Worm (Caenorhabditis elegans): Measurements from ENCODE around the gene R09F10.1.
A peak's percentile ranks its signal among the peaks of the same experiment; 100 is the strongest.

Gene R09F10.1

DNA sequence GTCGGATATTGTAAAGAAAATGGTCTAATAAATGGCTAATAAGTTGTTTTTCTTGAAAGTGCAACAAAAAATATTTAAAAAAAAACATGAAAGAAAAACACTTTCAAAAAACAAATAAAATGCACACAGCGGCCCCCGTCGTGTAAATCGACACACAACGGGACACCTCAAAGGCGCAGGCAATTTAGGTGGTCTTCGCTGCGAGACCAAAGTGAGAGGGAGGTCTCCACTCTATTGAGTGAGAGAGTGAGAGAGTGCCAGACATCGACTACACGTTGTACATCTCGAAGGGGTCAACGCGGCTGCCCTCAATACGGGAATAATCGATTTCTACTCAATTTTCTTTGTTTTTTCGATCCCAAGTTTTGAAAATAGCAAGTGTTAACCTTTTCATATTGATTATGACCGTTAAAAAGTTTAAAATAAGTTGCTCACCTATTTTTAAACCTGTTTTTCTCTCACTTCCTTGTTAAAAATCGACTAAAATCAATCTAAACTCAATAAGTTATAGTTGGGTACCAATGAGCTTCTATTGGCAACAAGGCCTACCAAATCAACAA lies 36.6 kb upstream of the R09F10.1 start, which contains the start of gene sec-16A.2 (continued):
- TF ChIP-seq F16B12.6 (tag; optimal IDR thresholded peaks at IDR 0.05) (no peak), lin-13 (GFP tag; optimal IDR thresholded peaks at IDR 0.05) (peak; percentile 61), ama-1 (optimal IDR thresholded peaks at IDR 0.05) (no peak)

DNA sequence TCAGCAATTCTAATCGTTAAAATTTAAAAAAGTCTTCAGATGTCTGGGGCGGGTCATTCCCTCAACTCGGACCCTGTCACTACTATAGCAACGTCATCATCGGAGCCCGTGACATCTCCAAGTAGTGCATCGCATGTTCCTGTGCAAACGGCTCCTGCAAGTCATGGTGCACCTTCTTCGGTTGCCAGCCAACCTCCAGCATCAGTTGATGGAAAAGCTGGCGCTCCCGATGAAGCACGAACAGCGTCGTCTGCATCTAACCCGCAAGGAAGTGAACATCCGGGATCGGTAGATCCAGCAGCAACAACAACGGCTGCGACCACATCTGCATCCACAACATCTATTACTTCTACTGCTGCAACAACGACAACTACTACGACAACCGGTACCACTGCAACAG lies 28.8 kb upstream of the R09F10.1 start, which contains the start of gene R09F10.3:
Gene R09F10.3 (plus strand): TSS at position 40 of the 400 bp plus-strand sequence.
- TF ChIP-seq unc-62 (GFP tag; optimal IDR thresholded peaks at IDR 0.05) (no peak), xbp-1 (tag; optimal IDR thresholded peaks at IDR 0.05) (no peak), C04F5.9 (tag; optimal IDR thresholded peaks at IDR 0.05) (no peak), ceh-90 (tag; optimal IDR thresholded peaks at IDR 0.05) (no peak), nhr-84 (tag; optimal IDR thresholded peaks at IDR 0.05) (no peak), aha-1 (tag; optimal IDR thresholded peaks at IDR 0.05) (no peak), ceh-82 (tag; optimal IDR thresholded peaks at IDR 0.05) (no peak), C16A3.4 (tag; optimal IDR thresholded peaks at IDR 0.05) (no peak)

DNA sequence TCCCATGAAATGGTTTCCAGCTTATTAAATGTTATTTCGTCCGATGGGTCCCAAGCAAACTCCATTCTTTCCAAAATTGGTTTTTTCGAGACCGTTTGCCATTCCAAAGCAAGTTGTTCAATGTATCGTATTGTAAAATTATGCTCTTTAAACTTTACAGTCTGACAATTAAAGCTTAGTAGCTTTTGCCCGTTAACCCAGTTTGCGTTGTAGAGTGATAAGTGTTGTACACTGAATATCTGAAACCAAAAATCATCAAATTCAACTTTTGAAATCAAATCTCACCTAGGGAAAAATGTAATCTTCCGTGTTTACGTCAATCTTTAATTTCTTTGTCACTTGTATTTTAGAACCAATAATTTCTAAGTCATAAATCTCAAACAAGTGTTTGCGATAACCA lies 26.1 kb upstream of the R09F10.1 start:
- TF ChIP-seq zip-4 (GFP tag; optimal IDR thresholded peaks at IDR 0.05) = no peak
- no peak for TF ChIP-seq nhr-84 (tag; optimal IDR thresholded peaks at IDR 0.05)
- TF ChIP-seq nhr-77 (tag; optimal IDR thresholded peaks at IDR 0.05) = no peak
- no peak for TF ChIP-seq pax-3 (tag; optimal IDR thresholded peaks at IDR 0.05)
- TF ChIP-seq ces-1 (GFP tag; optimal IDR thresholded peaks at IDR 0.05) = no peak
- TF ChIP-seq unc-62 (GFP tag; optimal IDR thresholded peaks at IDR 0.05) = no peak
- TF ChIP-seq aha-1 (tag; optimal IDR thresholded peaks at IDR 0.05) = no peak
- no peak for TF ChIP-seq mep-1 (tag; optimal IDR thresholded peaks at IDR 0.05)

DNA sequence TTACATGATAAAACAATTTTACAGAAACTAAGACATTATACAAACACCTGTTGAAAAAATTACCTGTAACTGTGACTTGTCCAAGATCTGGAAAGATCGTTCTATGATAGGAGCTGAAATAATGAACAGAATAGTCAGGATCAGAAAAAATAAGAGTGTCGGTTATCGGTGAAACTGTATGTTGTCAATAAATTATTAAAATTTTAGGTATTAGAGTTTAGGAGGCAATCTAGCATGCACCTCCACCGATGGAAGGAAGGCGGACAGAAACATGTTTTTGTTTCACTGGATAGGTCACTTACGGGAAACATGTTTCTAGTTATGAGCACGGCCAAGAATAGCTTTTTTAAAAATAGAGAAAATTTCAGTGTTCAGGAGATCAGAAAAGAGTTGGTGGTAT lies 23.8 kb upstream of the R09F10.1 start, which contains the start of gene ced-13:
Gene ced-13 (minus strand): TSS at position 101 of the 400 bp plus-strand sequence.
- no peak for TF ChIP-seq alr-1 (tag; optimal IDR thresholded peaks at IDR 0.05; ENCODE audit: borderline replicate concordance)
- TF ChIP-seq nhr-76 (tag; optimal IDR thresholded peaks at IDR 0.05) = no peak
- no peak for TF ChIP-seq nhr-71 (tag; optimal IDR thresholded peaks at IDR 0.05)
- no peak for TF ChIP-seq ces-1 (GFP tag; optimal IDR thresholded peaks at IDR 0.05)
- no peak for TF ChIP-seq lin-13 (GFP tag; optimal IDR thresholded peaks at IDR 0.05)
- no peak for TF ChIP-seq mep-1 (tag; optimal IDR thresholded peaks at IDR 0.05)
- no peak for TF ChIP-seq nhr-47 (tag; optimal IDR thresholded peaks at IDR 0.05)
- TF ChIP-seq fos-1 (tag; optimal IDR thresholded peaks at IDR 0.05) = no peak
- no peak for TF ChIP-seq nhr-20 (tag; optimal IDR thresholded peaks at IDR 0.05)
- TF ChIP-seq unc-86 (tag; optimal IDR thresholded peaks at IDR 0.05) = no peak
- TF ChIP-seq mef-2 (tag; optimal IDR thresholded peaks at IDR 0.05) = no peak
- no peak for TF ChIP-seq grh-1 (GFP tag; IDR thresholded peaks at IDR 0.05)
- no peak for TF ChIP-seq F16B12.6 (tag; optimal IDR thresholded peaks at IDR 0.05)
- no peak for TF ChIP-seq aly-2 (tag; optimal IDR thresholded peaks at IDR 0.05)
- no peak for TF ChIP-seq zag-1 (tag; optimal IDR thresholded peaks at IDR 0.05)
- no peak for TF ChIP-seq nhr-90 (tag; optimal IDR thresholded peaks at IDR 0.05; ENCODE audit: poor library complexity)
- no peak for TF ChIP-seq fkh-4 (tag; optimal IDR thresholded peaks at IDR 0.05; ENCODE audit: borderline replicate concordance)
- no peak for TF ChIP-seq dpl-1 (GFP tag; optimal IDR thresholded peaks at IDR 0.05)

DNA sequence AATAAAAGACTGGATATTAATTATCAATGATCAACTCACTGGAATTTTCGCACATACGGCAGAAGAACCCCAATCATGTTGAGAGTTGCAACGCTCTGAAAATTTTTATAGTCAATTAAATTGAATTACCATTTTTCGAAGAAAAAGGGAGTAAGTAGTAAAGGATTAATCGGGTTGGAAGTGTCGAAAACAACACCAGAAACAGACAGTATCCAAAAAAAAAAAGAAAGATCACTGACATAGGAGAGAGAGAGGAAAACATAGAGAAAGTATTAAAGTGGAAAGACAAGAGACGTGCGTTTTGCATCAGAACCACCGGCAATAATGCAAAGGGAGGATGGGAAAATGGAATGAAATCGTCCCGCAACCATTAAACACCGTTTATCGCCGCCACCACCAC lies 21.1 kb upstream of the R09F10.1 start, which contains the start of gene inx-5:
Gene inx-5 (minus strand): TSS at position 101 of the 400 bp plus-strand sequence.
- no peak for TF ChIP-seq ceh-88 (GFP tag; IDR thresholded peaks at IDR 0.05)
- TF ChIP-seq blmp-1 (tag; optimal IDR thresholded peaks at IDR 0.05) = peak; percentile 18

DNA sequence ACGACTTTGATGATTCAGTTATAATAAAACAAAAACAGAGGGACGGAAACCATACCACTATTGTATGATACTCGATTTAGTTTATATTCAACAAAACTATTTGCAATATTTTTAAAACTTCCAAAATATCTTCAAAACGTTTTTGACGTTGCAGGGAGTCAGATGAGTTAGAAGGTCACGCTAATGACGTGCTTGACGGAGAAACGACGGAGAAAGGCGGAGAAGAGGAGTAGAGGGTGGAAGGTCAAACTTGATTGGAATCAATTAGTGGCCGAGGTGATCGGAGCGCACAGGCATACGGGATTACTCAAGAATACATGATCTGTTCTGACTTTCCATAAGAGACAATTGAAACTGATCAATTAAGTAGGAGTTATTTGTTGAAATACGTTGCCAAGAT lies 20.6 kb upstream of the R09F10.1 start:
- TF ChIP-seq irx-1 (tag; optimal IDR thresholded peaks at IDR 0.05) (no peak), nhr-20 (tag; optimal IDR thresholded peaks at IDR 0.05) (peak; percentile 28), nhr-85 (tag) (peak; percentile 73), mep-1 (tag; optimal IDR thresholded peaks at IDR 0.05) (peak; percentile 24), C04F5.9 (tag; optimal IDR thresholded peaks at IDR 0.05) (no peak), pax-3 (tag; optimal IDR thresholded peaks at IDR 0.05) (no peak), sptf-1 (tag; optimal IDR thresholded peaks at IDR 0.05) (no peak), lin-13 (GFP tag; optimal IDR thresholded peaks at IDR 0.05) (no peak), efl-1 (optimal IDR thresholded peaks at IDR 0.05) (no peak), efl-1 (GFP tag; optimal IDR thresholded peaks at IDR 0.05 in 1 of 2) (peak in 1 of 2 experiments; percentile 90), lin-14 (GFP tag; optimal IDR thresholded peaks at IDR 0.05) (peak; percentile 21), blmp-1 (tag; optimal IDR thresholded peaks at IDR 0.05) (peak; percentile 69), skn-1 (tag; optimal IDR thresholded peaks at IDR 0.05) (no peak), ceh-88 (GFP tag; IDR thresholded peaks at IDR 0.05) (no peak), alr-1 (tag; optimal IDR thresholded peaks at IDR 0.05; ENCODE audit: borderline replicate concordance) (no peak), dsc-1 (tag; optimal IDR thresholded peaks at IDR 0.05) (no peak), unc-98 (GFP tag; IDR thresholded peaks at IDR 0.05) (no peak), swsn-7 (tag; optimal IDR thresholded peaks at IDR 0.05) (no peak)
